Fruit fly (Drosophila melanogaster) whole organism, embryonic: ENCODE results near the gene CG7742.

Experiments used
- CG11398 ChIP-seq: fragments of 200-800 bp; sonication (Bioruptor generic); optimal IDR thresholded peaks from 2 replicates; lab custom pipeline; 2016; ENCODE audit warnings: missing biosample characterization, missing genetic modification characterization
- CG11456 ChIP-seq: fragments of 200-800 bp; sonication (Bioruptor generic); IDR thresholded peaks from 3 replicates; pipeline ENCODE4 v1.3.6; 2022; ENCODE audit warnings: missing biosample characterization, missing genetic modification characterization
- CG12071 ChIP-seq: fragments of 200-800 bp; sonication (Bioruptor generic); optimal IDR thresholded peaks from 3 replicates; lab custom pipeline; 2018; ENCODE audit warnings: missing biosample characterization, mild to moderate bottlenecking, missing genetic modification characterization
- CG12391 ChIP-seq: fragments of 200-800 bp; sonication (Bioruptor generic); optimal IDR thresholded peaks from 3 replicates; lab custom pipeline; 2018; ENCODE audit warnings: missing biosample characterization, mild to moderate bottlenecking, missing genetic modification characterization, moderate library complexity
- CG14050 ChIP-seq: fragments of 200-800 bp; sonication (Bioruptor generic); IDR thresholded peaks from 3 replicates; pipeline ENCODE4 v1.3.6; 2022; ENCODE audit warnings: missing biosample characterization, missing genetic modification characterization
- CG1602 ChIP-seq: fragments of 200-800 bp; sonication (Bioruptor generic); optimal IDR thresholded peaks from 3 replicates; lab custom pipeline; 2016; ENCODE audit warnings: missing biosample characterization, missing genetic modification characterization
- CG16863 ChIP-seq: fragments of 200-800 bp; sonication (Bioruptor generic); optimal IDR thresholded peaks from 3 replicates; lab custom pipeline; 2016; ENCODE audit warnings: missing biosample characterization, missing genetic modification characterization
- CG17328 ChIP-seq: fragments of 200-800 bp; sonication (Bioruptor generic); IDR thresholded peaks from 2 replicates; pipeline ENCODE4 v1.3.6; 2022; ENCODE audit warnings: missing biosample characterization, missing genetic modification characterization
- CG17361 ChIP-seq: fragments of 200-800 bp; sonication (Bioruptor generic); IDR thresholded peaks from 3 replicates; pipeline ENCODE4 v1.3.6; 2022; ENCODE audit warnings: missing biosample characterization, missing genetic modification characterization
- CG17612 ChIP-seq: fragments of 200-800 bp; sonication (Bioruptor generic); IDR thresholded peaks from 2 replicates; pipeline ENCODE4 v1.3.6; 2022; ENCODE audit warnings: missing biosample characterization, missing genetic modification characterization
- CG18476 ChIP-seq: fragments of 200-800 bp; sonication (Bioruptor generic); optimal IDR thresholded peaks from 2 replicates; lab custom pipeline; 2016; ENCODE audit warnings: missing biosample characterization, mild to moderate bottlenecking, missing genetic modification characterization
- CG2202 ChIP-seq: fragments of 200-800 bp; sonication (Bioruptor generic); optimal IDR thresholded peaks from 2 replicates; lab custom pipeline; 2018; ENCODE audit warnings: missing biosample characterization, mild to moderate bottlenecking, missing genetic modification characterization
- CG2678 ChIP-seq: fragments of 200-800 bp; sonication (Bioruptor generic); optimal IDR thresholded peaks from 3 replicates; lab custom pipeline; 2019; ENCODE audit warnings: missing biosample characterization, mild to moderate bottlenecking, missing genetic modification characterization, moderate library complexity
- CG3838 ChIP-seq: fragments of 200-800 bp; sonication (Bioruptor generic); optimal IDR thresholded peaks from 3 replicates; lab custom pipeline; 2016; ENCODE audit warnings: missing biosample characterization, missing genetic modification characterization
- CG42726 ChIP-seq: fragments of 200-800 bp; sonication (Bioruptor generic); IDR thresholded peaks from 2 replicates; pipeline ENCODE4 v1.3.6; 2022; ENCODE audit warnings: missing biosample characterization, missing genetic modification characterization; ENCODE audit not compliant: partially characterized antibody
- CG4424 ChIP-seq: fragments of 200-800 bp; sonication (Bioruptor generic); optimal IDR thresholded peaks from 3 replicates; lab custom pipeline; 2016; ENCODE audit warnings: missing biosample characterization, missing genetic modification characterization
- CG6654 ChIP-seq: fragments of 200-800 bp; sonication (Bioruptor generic); optimal IDR thresholded peaks from 2 replicates; lab custom pipeline; 2017; ENCODE audit warnings: missing biosample characterization, mild to moderate bottlenecking, missing genetic modification characterization
- CG7357 ChIP-seq: fragments of 200-800 bp; sonication (Bioruptor generic); IDR thresholded peaks from 3 replicates; pipeline ENCODE4 v1.3.6; 2022; ENCODE audit warnings: missing biosample characterization, missing genetic modification characterization
- CG8478 ChIP-seq: fragments of >200 bp; optimal IDR thresholded peaks from 2 replicates; lab custom pipeline; 2018
- Dbx ChIP-seq: fragments of 200-800 bp; sonication (Bioruptor generic); IDR thresholded peaks from 3 replicates; pipeline ENCODE4 v1.3.6; 2022; ENCODE audit warnings: missing biosample characterization, missing genetic modification characterization
- Ets97D ChIP-seq: fragments of 200-800 bp; sonication (Bioruptor generic); optimal IDR thresholded peaks from 3 replicates; lab custom pipeline; 2016; ENCODE audit warnings: missing biosample characterization, missing genetic modification characterization
- Fer2 ChIP-seq: fragments of 200-800 bp; sonication (Bioruptor generic); optimal IDR thresholded peaks from 2 replicates; lab custom pipeline; 2018; ENCODE audit warnings: missing biosample characterization, mild to moderate bottlenecking, missing genetic modification characterization, moderate library complexity
- Gug ChIP-seq: fragments of 200-800 bp; sonication (Bioruptor generic); IDR thresholded peaks from 4 replicates; pipeline ENCODE4 v1.3.6; 2022; ENCODE audit warnings: missing biosample characterization, missing genetic modification characterization
- H15 ChIP-seq: fragments of 200-800 bp; sonication (Bioruptor generic); IDR thresholded peaks from 3 replicates; pipeline ENCODE4 v1.3.6; 2022; ENCODE audit warnings: missing biosample characterization, missing genetic modification characterization
- HLHmδ ChIP-seq: fragments of 200-800 bp; sonication (Bioruptor generic); optimal IDR thresholded peaks from 2 replicates; lab custom pipeline; 2018; ENCODE audit warnings: missing biosample characterization, mild to moderate bottlenecking, missing genetic modification characterization, moderate library complexity
- Hr39 ChIP-seq: fragments of >200 bp; optimal IDR thresholded peaks from 2 replicates; lab custom pipeline; 2017
- Nf-YC ChIP-seq: fragments of 200-800 bp; optimal IDR thresholded peaks from 3 replicates; lab custom pipeline; 2019; ENCODE audit warnings: missing biosample characterization, mild to moderate bottlenecking, missing genetic modification characterization, moderate library complexity
- Pdp1 ChIP-seq, 2 experiments: fragments of 200-800 bp; sonication (Bioruptor generic); optimal IDR thresholded peaks; 3 replicates each; lab custom pipeline; 2016; ENCODE audit warnings: missing biosample characterization in 2 of 2, missing genetic modification characterization in 2 of 2, mild to moderate bottlenecking in 1 of 2, moderate library complexity in 1 of 2
- Rfx ChIP-seq: fragments of 200-800 bp; sonication (Bioruptor generic); IDR thresholded peaks from 2 replicates; pipeline ENCODE4 v1.3.6; 2022; ENCODE audit warnings: missing biosample characterization, missing genetic modification characterization
- Rx ChIP-seq: fragments of 200-800 bp; sonication (Bioruptor generic); IDR thresholded peaks from 2 replicates; pipeline ENCODE4 v1.3.6; 2022; ENCODE audit warnings: missing biosample characterization, missing genetic modification characterization
- TFAM ChIP-seq: fragments of 200-800 bp; sonication (Bioruptor generic); optimal IDR thresholded peaks from 2 replicates; lab custom pipeline; 2017; ENCODE audit warnings: missing biosample characterization, missing genetic modification characterization, inconsistent platforms
- ase ChIP-seq: fragments of 200-800 bp; sonication (Bioruptor generic); IDR thresholded peaks from 3 replicates; pipeline ENCODE4 v1.3.6; 2022; ENCODE audit warnings: missing biosample characterization, missing genetic modification characterization
- bbx ChIP-seq: fragments of 200-800 bp; sonication (Bioruptor generic); IDR thresholded peaks from 2 replicates; pipeline ENCODE4 v1.3.6; 2022; ENCODE audit warnings: missing biosample characterization, missing genetic modification characterization; ENCODE audit not compliant: partially characterized antibody
- bcd ChIP-seq: fragments of 200-800 bp; sonication (Bioruptor generic); optimal IDR thresholded peaks from 2 replicates; lab custom pipeline; 2017; ENCODE audit warnings: missing biosample characterization, mild to moderate bottlenecking, missing genetic modification characterization
- croc ChIP-seq: fragments of 200-800 bp; sonication (Bioruptor generic); conservative IDR thresholded peaks from 3 replicates; pipeline ENCODE4 v1.3.6; 2022; ENCODE audit warnings: missing biosample characterization, missing genetic modification characterization
- crp ChIP-seq, 2 experiments: fragments of 200-800 bp; sonication (Bioruptor generic); optimal IDR thresholded peaks; 2 replicates in 1 of 2; 3 replicates in 1 of 2; lab custom pipeline; 2017; ENCODE audit warnings: missing biosample characterization in 2 of 2, missing genetic modification characterization in 2 of 2, mild to moderate bottlenecking in 1 of 2, moderate library complexity in 1 of 2
- dm ChIP-seq: fragments of 200-800 bp; sonication (Bioruptor generic); optimal IDR thresholded peaks from 3 replicates; lab custom pipeline; 2016; ENCODE audit warnings: missing biosample characterization, missing genetic modification characterization
- esg ChIP-seq: fragments of 200-800 bp; sonication (Bioruptor generic); conservative IDR thresholded peaks from 2 replicates; pipeline ENCODE4 v1.3.6; 2022; ENCODE audit warnings: missing biosample characterization, missing genetic modification characterization
- gfzf ChIP-seq: fragments of 200-800 bp; sonication (Bioruptor generic); optimal IDR thresholded peaks from 2 replicates; lab custom pipeline; 2016; ENCODE audit warnings: missing biosample characterization, mild to moderate bottlenecking, missing genetic modification characterization, moderate library complexity
- grau ChIP-seq: fragments of 200-800 bp; optimal IDR thresholded peaks from 3 replicates; lab custom pipeline; 2019; ENCODE audit warnings: missing biosample characterization, mild to moderate bottlenecking, missing genetic modification characterization, moderate library complexity
- ham ChIP-seq: fragments of 200-800 bp; sonication (Bioruptor generic); IDR thresholded peaks from 2 replicates; pipeline ENCODE4 v1.3.6; 2022; ENCODE audit warnings: missing biosample characterization, missing genetic modification characterization
- jing ChIP-seq: fragments of 200-800 bp; sonication (Bioruptor generic); optimal IDR thresholded peaks from 2 replicates; lab custom pipeline; 2018; ENCODE audit warnings: missing biosample characterization, mild to moderate bottlenecking, missing genetic modification characterization
- nmo ChIP-seq: fragments of 200-800 bp; sonication (Bioruptor generic); optimal IDR thresholded peaks from 2 replicates; lab custom pipeline; 2018; ENCODE audit warnings: missing biosample characterization, mild to moderate bottlenecking, missing genetic modification characterization, moderate library complexity
- otp ChIP-seq: fragments of 200-800 bp; sonication (Bioruptor generic); IDR thresholded peaks from 3 replicates; pipeline ENCODE4, ENCODE4 v1.3.6; 2022; ENCODE audit warnings: missing biosample characterization, missing genetic modification characterization
- psq ChIP-seq: fragments of 200-800 bp; sonication (Bioruptor generic); optimal IDR thresholded peaks from 2 replicates; lab custom pipeline; 2017; ENCODE audit warnings: missing biosample characterization, missing genetic modification characterization
- ro ChIP-seq: fragments of 200-800 bp; sonication (Bioruptor generic); IDR thresholded peaks from 2 replicates; pipeline ENCODE4 v1.3.6; 2022; ENCODE audit warnings: missing biosample characterization, missing genetic modification characterization
- sna ChIP-seq: fragments of 200-800 bp; sonication (Bioruptor generic); IDR thresholded peaks from 2 replicates; pipeline ENCODE4 v1.3.6; 2022; ENCODE audit warnings: missing biosample characterization, missing genetic modification characterization; ENCODE audit not compliant: partially characterized antibody
- trem ChIP-seq: fragments of 200-800 bp; optimal IDR thresholded peaks from 3 replicates; lab custom pipeline; 2019; ENCODE audit warnings: missing biosample characterization, mild to moderate bottlenecking, missing genetic modification characterization, moderate library complexity
- trh ChIP-seq: fragments of 200-800 bp; sonication (Bioruptor generic); optimal IDR thresholded peaks from 2 replicates; lab custom pipeline; 2016; ENCODE audit warnings: missing biosample characterization, missing genetic modification characterization
- ttk ChIP-seq: fragments of 200-800 bp; sonication (Bioruptor generic); IDR thresholded peaks from 2 replicates; pipeline ENCODE4 v2.1.2; 2022; ENCODE audit warnings: missing biosample characterization, missing genetic modification characterization
- unc-4 ChIP-seq: fragments of 200-800 bp; sonication (Bioruptor generic); IDR thresholded peaks from 2 replicates; pipeline ENCODE4 v1.3.6; 2022; ENCODE audit warnings: missing biosample characterization, missing genetic modification characterization; ENCODE audit not compliant: partially characterized antibody
- zen ChIP-seq: fragments of 200-800 bp; sonication (Bioruptor generic); optimal IDR thresholded peaks from 3 replicates; lab custom pipeline; 2018; ENCODE audit warnings: missing biosample characterization, mild to moderate bottlenecking, missing genetic modification characterization, moderate library complexity
- zfh2 ChIP-seq: fragments of 200-800 bp; sonication (Bioruptor generic); optimal IDR thresholded peaks from 2 replicates; lab custom pipeline; 2016; ENCODE audit warnings: missing biosample characterization, missing genetic modification characterization

Gene CG7742

DNA sequence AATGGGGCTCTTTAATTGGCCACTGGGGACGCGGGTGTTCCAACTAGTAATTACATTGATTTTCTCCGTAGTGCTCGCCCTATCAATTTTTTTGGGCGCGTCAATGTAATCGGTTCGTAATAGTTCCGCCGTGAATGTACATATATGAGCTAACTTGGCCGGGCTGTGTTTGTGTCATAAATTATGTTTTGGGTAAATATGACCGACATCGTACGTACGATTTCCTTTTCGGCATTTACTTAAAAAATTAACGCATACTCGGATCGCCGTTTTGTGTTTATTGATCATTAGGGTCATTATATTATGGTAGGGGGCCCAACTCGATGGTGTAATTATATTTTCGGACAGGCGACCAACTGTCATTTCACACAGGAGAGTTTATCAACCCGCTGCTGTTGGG is 18.2 kb downstream of the CG7742 start (continued):
- no peak for TF ChIP-seq grau (tag; lab: Kevin White, UChicago)
- no peak for TF ChIP-seq ase (GFP tag; lab: Robert Waterston, UW)
- TF ChIP-seq Pdp1 (GFP tag; optimal IDR thresholded peaks at IDR 0.05; lab: Kevin White, UChicago), result peak in 1 of 2 experiments; percentile 77
- TF ChIP-seq ham (GFP tag; lab: Robert Waterston, UW), result no peak
- TF ChIP-seq psq (GFP tag; lab: Kevin White, UChicago), result no peak
- TF ChIP-seq zfh2, result peak; percentile 5
- TF ChIP-seq Fer2 (tag; lab: Kevin White, UChicago), result peak; percentile 44
- TF ChIP-seq CG18476, result peak; percentile 35
- no peak for TF ChIP-seq dm
- no peak for TF ChIP-seq CG17612 (GFP tag; lab: Robert Waterston, UW)
- no peak for TF ChIP-seq unc-4 (GFP tag; lab: Robert Waterston, UW)
- no peak; the same call in 2 of the 3 replicates for TF ChIP-seq Dbx (GFP tag; lab: Robert Waterston, UW)
- no peak for TF ChIP-seq Ets97D
- TF ChIP-seq zen (tag; lab: Kevin White, UChicago), result no peak
- TF ChIP-seq HLHmδ, result no peak
- no peak for TF ChIP-seq CG14050 (GFP tag; lab: Robert Waterston, UW)
- TF ChIP-seq croc (GFP tag; lab: Robert Waterston, UW), result no peak
- TF ChIP-seq Rx, result no peak
- TF ChIP-seq CG12391 (tag; lab: Kevin White, UChicago), result no peak
- TF ChIP-seq ro (GFP tag; lab: Robert Waterston, UW), result no peak
- TF ChIP-seq Nf-YC (tag; lab: Kevin White, UChicago), result no peak
- TF ChIP-seq crp (GFP tag; optimal IDR thresholded peaks at IDR 0.05; lab: Kevin White, UChicago), result no peak
- no peak for TF ChIP-seq bbx
- TF ChIP-seq trem (tag; lab: Kevin White, UChicago), result no peak
- no peak for TF ChIP-seq CG7357
- no peak for TF ChIP-seq CG1602
- TF ChIP-seq trh (GFP tag; lab: Kevin White, UChicago), result no peak
- no peak for TF ChIP-seq gfzf
- no peak for TF ChIP-seq CG6654
- no peak for TF ChIP-seq CG11456 (GFP tag; lab: Robert Waterston, UW)
- no peak for TF ChIP-seq CG17328
- peak; percentile 72 for TF ChIP-seq CG12071 (GFP tag; lab: Kevin White, UChicago)
- no peak for TF ChIP-seq CG16863 (GFP tag; lab: Kevin White, UChicago)
- no peak for TF ChIP-seq Hr39 (lab: Kevin White, UChicago)
- TF ChIP-seq CG3838 (GFP tag; lab: Kevin White, UChicago), result no peak
- peak; percentile 6 for TF ChIP-seq CG4424 (GFP tag; lab: Kevin White, UChicago)
- no peak for TF ChIP-seq TFAM
- no peak for TF ChIP-seq CG17361 (GFP tag; lab: Robert Waterston, UW)
- TF ChIP-seq Rfx (GFP tag; lab: Robert Waterston, UW), result peak; percentile 56; the same call in 1 of the 2 replicates
- TF ChIP-seq otp (GFP tag; lab: Robert Waterston, UW), result peak; percentile 80
- no peak for TF ChIP-seq CG8478
- TF ChIP-seq jing (GFP tag; lab: Kevin White, UChicago), result no peak
- TF ChIP-seq sna (GFP tag; lab: Robert Waterston, UW), result no peak
- TF ChIP-seq bcd (GFP tag; lab: Kevin White, UChicago), result peak; percentile 43
- no peak for TF ChIP-seq CG2678 (tag; lab: Kevin White, UChicago)
- no peak for TF ChIP-seq CG42726 (GFP tag; lab: Robert Waterston, UW)
- no peak for TF ChIP-seq Gug (GFP tag; lab: Robert Waterston, UW)
- TF ChIP-seq CG2202 (tag; lab: Kevin White, UChicago), result peak; percentile 6
- no peak for TF ChIP-seq ttk
- TF ChIP-seq CG11398 (GFP tag; lab: Kevin White, UChicago), result no peak
- no peak for TF ChIP-seq H15 (GFP tag; lab: Robert Waterston, UW)
- TF ChIP-seq esg (GFP tag; lab: Robert Waterston, UW), result no peak
- TF ChIP-seq nmo (GFP tag; lab: Kevin White, UChicago), result no peak
